Worm (Caenorhabditis elegans): Measurements from ENCODE around the gene ast-1.
A peak's percentile ranks its signal among the peaks of the same experiment; 100 is the strongest.

The ast-1 gene

ce11 chrII:4094030-4094846, 40.9 kb downstream of the ast-1 start (continued):
- TF ChIP-seq nfya-1 (tag; optimal IDR thresholded peaks at IDR 0.05; ENCODE audit: borderline replicate concordance, insufficient read depth) (no peak), aptf-3 (GFP tag; IDR thresholded peaks at IDR 0.05) (0 out of 2 replicates have a peak, but pooled peaks have one; percentile 25), ceh-58 (GFP tag; IDR thresholded peaks at IDR 0.05) (no peak), nfya-2 (GFP tag; IDR thresholded peaks at IDR 0.05) (no peak), hlh-12 (tag; optimal IDR thresholded peaks at IDR 0.05) (no peak), nhr-90 (tag; optimal IDR thresholded peaks at IDR 0.05) (no peak), K12H6.12 (tag; optimal IDR thresholded peaks at IDR 0.05) (peak; percentile 100), lin-26 (GFP tag; IDR thresholded peaks at IDR 0.05) (peak; percentile 63; the same call in 1 of the 2 replicates), B0035.1 (tag; optimal IDR thresholded peaks at IDR 0.05) (no peak), mel-28 (tag; optimal IDR thresholded peaks at IDR 0.05; ENCODE audit: borderline replicate concordance) (no peak), ztf-6 (GFP tag; IDR thresholded peaks at IDR 0.05) (no peak), unc-130 (GFP tag; optimal IDR thresholded peaks at IDR 0.05) (no peak), dpff-1 (tag; optimal IDR thresholded peaks at IDR 0.05) (no peak), rec-8 (tag; optimal IDR thresholded peaks at IDR 0.05) (no peak), F57A8.1 (GFP tag; optimal IDR thresholded peaks at IDR 0.05) (no peak), nfyb-1 (GFP tag; IDR thresholded peaks at IDR 0.05) (peak; percentile 72), F55B11.4 (tag; optimal IDR thresholded peaks at IDR 0.05; ENCODE audit: borderline replicate concordance, insufficient read depth) (no peak), Y79H2A.3 (GFP tag; conservative IDR thresholded peaks at IDR 0.05) (no peak), B0019.2 (GFP tag; conservative IDR thresholded peaks at IDR 0.05) (no peak), F33H1.4 (GFP tag; IDR thresholded peaks at IDR 0.05) (no peak), lsy-27 (tag; optimal IDR thresholded peaks at IDR 0.05; ENCODE audit: borderline replicate concordance, insufficient read depth) (no peak), bed-2 (GFP tag; IDR thresholded peaks at IDR 0.05) (no peak), ceh-91 (GFP tag; IDR thresholded peaks at IDR 0.05) (no peak), ztf-25 (GFP tag; IDR thresholded peaks at IDR 0.05) (0 out of 2 replicates have a peak, but pooled peaks have one; percentile 41), aptf-2 (GFP tag; conservative IDR thresholded peaks at IDR 0.05) (no peak), D2030.7 (GFP tag; IDR thresholded peaks at IDR 0.05) (no peak), F39B2.1 (GFP tag; IDR thresholded peaks at IDR 0.05) (no peak), cebp-1 (GFP tag; IDR thresholded peaks at IDR 0.05) (0 out of 2 replicates have a peak, but pooled peaks have one; percentile 31), cebp-1 (tag; optimal IDR thresholded peaks at IDR 0.05) (peak; percentile 39), ekl-4 (GFP tag; IDR thresholded peaks at IDR 0.05) (no peak), K11D2.4 (GFP tag; IDR thresholded peaks at IDR 0.05) (peak; percentile 66), egrh-3 (GFP tag; IDR thresholded peaks at IDR 0.05) (no peak; the same call in 1 of the 2 replicates), T26A5.8 (tag; optimal IDR thresholded peaks at IDR 0.05) (no peak), C17E4.6 (GFP tag; IDR thresholded peaks at IDR 0.05) (no peak), unc-62 (GFP tag; optimal IDR thresholded peaks at IDR 0.05) (no peak), rpc-1 (optimal IDR thresholded peaks at IDR 0.05) (no peak), rpc-1 (tag; optimal IDR thresholded peaks at IDR 0.05) (no peak), hlh-26 (GFP tag; conservative IDR thresholded peaks at IDR 0.05) (no peak), lag-1 (GFP tag; IDR thresholded peaks at IDR 0.05) (no peak), ets-4 (GFP tag; optimal IDR thresholded peaks at IDR 0.05) (no peak), attf-6 (GFP tag; IDR thresholded peaks at IDR 0.05) (no peak), athp-1 (tag; optimal IDR thresholded peaks at IDR 0.05) (no peak), B0261.1 (tag; optimal IDR thresholded peaks at IDR 0.05) (no peak), pbrm-1 (GFP tag; IDR thresholded peaks at IDR 0.05) (no peak), madf-6 (GFP tag; IDR thresholded peaks at IDR 0.05) (peak; percentile 8; the same call in 1 of the 2 replicates), him-1 (tag; optimal IDR thresholded peaks at IDR 0.05) (no peak), ceh-27 (GFP tag; optimal IDR thresholded peaks at IDR 0.05) (no peak)
